Worm (Caenorhabditis elegans): ENCODE data around the gene best-12.
"Not testable (repeated sequence)": the region's sequence is repeated elsewhere in the genome, so short reads cannot be mapped to it uniquely, and the experiment has no call there.

The best-12 gene

ce11 chrV:16033491-16033890, 15.8 kb upstream of the best-12 start:
- no peak for TF ChIP-seq unc-62 (GFP tag; optimal IDR thresholded peaks at IDR 0.05)

DNA sequence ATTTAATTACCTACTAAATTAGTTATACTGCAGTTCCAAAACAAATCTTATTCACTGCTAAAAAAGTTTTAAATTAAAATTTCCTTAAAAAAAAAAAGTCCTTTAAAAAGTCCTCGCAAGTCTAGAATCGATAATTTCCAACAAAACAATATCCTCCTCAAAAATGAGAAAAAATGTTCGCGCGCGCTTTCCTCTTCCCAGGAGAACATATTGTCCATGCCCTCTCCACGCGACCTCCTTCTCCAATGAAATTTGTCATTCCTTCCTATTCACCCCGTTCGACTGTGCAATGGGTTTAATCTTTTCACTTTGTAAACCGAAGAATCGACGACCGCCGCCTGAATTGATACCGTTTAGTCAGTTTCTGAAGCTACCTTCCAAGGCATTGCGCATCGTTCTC, 13.1 kb upstream of the best-12 start, which contains the start of gene T10C6.10:
TSS of gene T10C6.10 (plus strand) at position 248 of the 400 bp plus-strand sequence.
- TF ChIP-seq unc-62 (GFP tag; optimal IDR thresholded peaks at IDR 0.05), result no peak

- not testable (repeated sequence) for TF ChIP-seq unc-62 (GFP tag; optimal IDR thresholded peaks at IDR 0.05)
Measured at ce11 chrV:16040140-16040827, 9.0 kb upstream of the best-12 start, which contains the start of the genes his-4 and his-3. Gene his-4 (minus strand): TSS chrV:16040515. Gene his-3 (plus strand): TSS chrV:16040808.

- TF ChIP-seq unc-62 (GFP tag; optimal IDR thresholded peaks at IDR 0.05), result no peak
Measured at ce11 chrV:16041412-16041811, 7.9 kb upstream of the best-12 start.

DNA sequence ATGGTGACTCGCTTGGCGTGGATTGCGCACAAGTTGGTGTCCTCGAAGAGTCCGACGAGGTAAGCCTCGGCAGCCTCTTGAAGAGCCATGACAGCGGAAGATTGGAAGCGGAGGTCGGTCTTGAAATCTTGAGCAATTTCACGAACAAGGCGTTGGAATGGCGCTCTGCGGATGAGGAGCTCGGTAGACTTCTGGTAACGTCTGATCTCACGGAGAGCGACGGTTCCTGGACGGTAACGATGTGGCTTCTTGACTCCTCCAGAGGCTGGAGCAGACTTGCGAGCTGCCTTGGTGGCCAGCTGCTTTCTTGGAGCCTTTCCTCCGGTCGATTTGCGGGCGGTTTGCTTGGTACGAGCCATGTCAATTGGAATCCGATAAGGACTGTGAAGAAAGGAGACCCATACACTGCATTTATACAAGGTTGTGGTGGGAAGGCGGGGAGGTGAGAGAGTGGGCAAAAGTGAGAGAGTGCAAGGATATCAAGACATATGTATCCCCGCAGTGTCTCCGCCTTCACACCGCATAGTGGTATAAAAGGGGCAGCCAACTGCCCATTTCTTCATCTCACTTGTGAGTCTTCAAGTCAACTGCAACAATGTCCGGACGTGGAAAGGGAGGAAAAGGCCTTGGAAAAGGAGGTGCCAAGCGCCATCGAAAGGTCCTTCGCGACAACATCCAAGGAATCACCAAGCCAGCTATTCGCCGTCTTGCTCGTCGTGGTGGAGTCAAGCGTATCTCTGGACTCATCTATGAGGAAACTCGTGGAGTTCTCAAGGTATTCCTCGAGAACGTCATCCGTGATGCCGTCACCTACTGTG, 7.1 kb upstream of the best-12 start, which contains the start of the genes his-2 and his-1:
TSS of gene his-2 (minus strand) at position 359 of the 818 bp plus-strand sequence.
TSS of gene his-1 (plus strand) at position 596 of the 818 bp plus-strand sequence.
- TF ChIP-seq unc-62 (GFP tag; optimal IDR thresholded peaks at IDR 0.05), result not testable (repeated sequence)

DNA sequence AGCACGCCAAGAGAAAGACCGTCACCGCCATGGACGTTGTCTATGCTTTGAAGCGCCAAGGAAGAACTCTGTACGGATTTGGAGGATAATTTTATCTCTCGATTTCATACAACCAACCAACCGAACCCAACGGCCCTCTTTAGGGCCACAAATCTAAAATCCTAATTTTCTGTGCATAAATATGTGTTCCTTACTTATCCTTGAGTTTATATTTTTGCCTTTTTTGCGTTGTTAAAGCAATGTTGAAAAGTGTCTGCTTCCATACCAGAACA, 6.6 kb upstream of the best-12 start:
- no peak for TF ChIP-seq unc-62 (GFP tag; optimal IDR thresholded peaks at IDR 0.05)

DNA sequence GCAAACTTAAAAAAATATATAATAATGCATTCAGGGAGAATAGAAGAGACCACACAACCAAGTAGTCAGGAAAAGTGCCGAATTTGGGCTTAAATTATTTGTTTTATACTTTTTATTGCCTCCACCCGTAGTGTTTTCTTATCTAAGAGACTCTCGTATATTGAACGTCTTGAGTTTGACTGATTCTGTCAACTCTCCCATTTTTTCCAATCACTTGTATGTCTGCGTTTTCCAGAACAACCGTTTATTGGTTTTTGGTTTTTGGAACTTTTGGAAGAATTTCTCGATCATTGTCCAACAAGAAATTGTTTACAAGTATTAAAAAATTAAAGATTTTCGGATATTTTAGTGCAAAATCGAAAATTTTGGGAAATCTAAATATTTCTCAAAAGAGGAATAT, 5.6 kb upstream of the best-12 start:
- no peak for TF ChIP-seq unc-62 (GFP tag; optimal IDR thresholded peaks at IDR 0.05)

DNA sequence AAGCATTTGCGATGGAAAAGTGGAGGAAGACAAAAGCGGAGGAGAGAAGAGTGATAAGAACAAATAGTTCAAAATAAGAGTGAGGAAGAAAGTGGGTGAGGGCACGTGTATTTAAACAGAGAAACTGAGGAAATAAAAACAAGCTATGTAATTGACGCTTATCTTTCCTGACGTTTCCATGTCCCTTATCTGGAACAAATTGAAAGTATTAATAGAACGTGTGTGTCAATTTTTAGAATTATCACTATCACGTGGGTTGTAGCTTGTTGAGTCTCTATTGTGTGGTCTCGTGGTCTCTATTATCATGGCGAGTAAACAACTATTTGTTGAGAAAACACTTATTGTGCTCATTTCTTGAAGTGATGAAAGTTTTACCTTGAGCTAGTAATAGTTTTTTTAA, 3.4 kb upstream of the best-12 start, which contains the start of gene T10C6.15:
TSS of gene T10C6.15 (minus strand) at position 104 of the 400 bp plus-strand sequence.
- TF ChIP-seq unc-62 (GFP tag; optimal IDR thresholded peaks at IDR 0.05), result no peak

ce11 chrV:16046573-16046972, 2.7 kb upstream of the best-12 start, which contains the start of gene ZK285.2:
Gene ZK285.2 (plus strand): TSS chrV:16046873.
- no peak for TF ChIP-seq unc-62 (GFP tag; optimal IDR thresholded peaks at IDR 0.05)

- no peak for TF ChIP-seq unc-62 (GFP tag; optimal IDR thresholded peaks at IDR 0.05)
Measured at ce11 chrV:16047052-16047451, 2.2 kb upstream of the best-12 start.

DNA sequence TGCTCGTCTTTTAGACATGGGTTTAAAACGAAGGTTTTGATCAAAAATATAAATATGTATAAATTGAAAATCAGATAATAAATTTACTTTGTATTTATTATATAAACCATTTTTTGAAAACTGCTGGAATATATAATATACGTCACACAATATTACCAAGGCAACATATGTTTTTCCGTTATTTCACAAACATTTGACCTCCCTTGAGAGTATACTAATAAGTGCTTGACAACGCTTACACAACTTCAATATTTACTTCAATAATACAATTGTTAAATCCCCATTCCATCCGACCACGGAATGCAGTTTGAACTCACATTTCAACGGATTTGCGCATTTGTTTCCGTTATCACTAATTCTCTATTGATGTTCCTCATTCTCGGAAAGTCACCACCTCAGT, 1.8 kb upstream of the best-12 start, which contains the start of gene str-198:
TSS of gene str-198 (plus strand) at position 301 of the 400 bp plus-strand sequence.
- TF ChIP-seq unc-62 (GFP tag; optimal IDR thresholded peaks at IDR 0.05), result no peak

DNA sequence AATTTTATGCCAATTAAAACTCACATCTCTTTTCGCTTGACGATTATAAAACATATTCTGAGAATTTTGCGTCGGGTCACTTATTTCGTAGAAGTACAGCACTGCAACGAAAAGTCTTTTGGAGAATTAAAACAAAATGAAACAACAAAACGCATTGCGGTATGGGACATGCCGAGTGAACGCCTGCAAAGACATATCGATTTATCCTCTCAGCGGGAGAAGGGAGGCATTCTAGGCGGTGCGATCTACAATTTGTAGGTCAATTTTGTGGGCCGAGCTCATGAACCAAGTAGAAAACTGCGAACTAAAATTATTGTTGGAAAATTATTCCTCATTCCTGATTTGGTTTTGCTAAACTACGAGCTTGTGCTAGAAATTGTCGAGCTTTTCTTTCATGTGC, 4.1 kb downstream of the best-12 start, which contains the start of gene F14H3.3:
TSS of gene F14H3.3 (minus strand) at position 101 of the 400 bp plus-strand sequence.
- no peak for TF ChIP-seq unc-62 (GFP tag; optimal IDR thresholded peaks at IDR 0.05)

ce11 chrV:16055031-16055430, 5.8 kb downstream of the best-12 start, which contains the start of gene F14H3.4:
Gene F14H3.4 (minus strand): TSS chrV:16055072.
- TF ChIP-seq unc-62 (GFP tag; optimal IDR thresholded peaks at IDR 0.05), result no peak

- no peak for TF ChIP-seq unc-62 (GFP tag; optimal IDR thresholded peaks at IDR 0.05)
Measured at ce11 chrV:16057010-16057463, 7.8 kb downstream of the best-12 start, which contains the start of gene F14H3.5. Gene F14H3.5 (minus strand): TSS chrV:16057060.

ce11 chrV:16058872-16059271, 9.6 kb downstream of the best-12 start, which contains the start of gene F14H3.6:
Gene F14H3.6 (minus strand): TSS chrV:16058893.
- no peak for TF ChIP-seq unc-62 (GFP tag; optimal IDR thresholded peaks at IDR 0.05)

ce11 chrV:16060135-16060534, 10.9 kb downstream of the best-12 start, which contains the start of gene F14H3.15:
Gene F14H3.15 (minus strand): TSS chrV:16060235.
- TF ChIP-seq unc-62 (GFP tag; optimal IDR thresholded peaks at IDR 0.05), result no peak

All from whole organism, dauer.